Worm (Caenorhabditis elegans) whole organism, L2 larva: ENCODE measurements around the gene F58H1.6.

Experiments used
- lin-11 ChIP-seq: fragments of 150-350 bp; sonication (generic microtip); optimal IDR thresholded peaks from 2 replicates; lab custom pipeline; 2014; ENCODE audit warnings: missing biosample characterization, missing genetic modification characterization, inconsistent platforms, mixed read lengths
- mdl-1 ChIP-seq, 2 experiments: fragments of 150-350 bp in 1 of 2; sonication (generic microtip) in 1 of 2; optimal IDR thresholded peaks; 2 replicates each; lab custom pipeline; 2017; ENCODE audit warnings: missing biosample characterization in 2 of 2, missing genetic modification characterization in 2 of 2
- nhr-12 ChIP-seq: fragments of 150-350 bp; optimal IDR thresholded peaks from 2 replicates; lab custom pipeline; 2014; ENCODE audit warnings: missing biosample characterization, missing genetic modification characterization
- nhr-237 ChIP-seq: fragments of 150-350 bp; optimal IDR thresholded peaks from 2 replicates; lab custom pipeline; 2014; ENCODE audit warnings: missing biosample characterization, missing genetic modification characterization
- nhr-25 ChIP-seq: fragments of 150-350 bp; sonication (generic microtip); optimal IDR thresholded peaks from 3 replicates; lab custom pipeline; 2014; ENCODE audit warnings: missing biosample characterization, missing genetic modification characterization
- nhr-77 ChIP-seq: fragments of 150-350 bp; optimal IDR thresholded peaks from 2 replicates; lab custom pipeline; 2014; ENCODE audit warnings: missing biosample characterization, missing genetic modification characterization
- snpc-4 ChIP-seq: fragments of 150-350 bp; optimal IDR thresholded peaks from 2 replicates; lab custom pipeline; 2014; ENCODE audit warnings: missing biosample characterization, missing genetic modification characterization
- ztf-1 ChIP-seq: fragments of 200-800 bp; sonication (Bioruptor generic); conservative IDR thresholded peaks from 2 replicates; pipeline ENCODE4 v1.3.6; 2022; ENCODE audit warnings: missing genetic modification characterization, missing compliant biosample characterization

DNA sequence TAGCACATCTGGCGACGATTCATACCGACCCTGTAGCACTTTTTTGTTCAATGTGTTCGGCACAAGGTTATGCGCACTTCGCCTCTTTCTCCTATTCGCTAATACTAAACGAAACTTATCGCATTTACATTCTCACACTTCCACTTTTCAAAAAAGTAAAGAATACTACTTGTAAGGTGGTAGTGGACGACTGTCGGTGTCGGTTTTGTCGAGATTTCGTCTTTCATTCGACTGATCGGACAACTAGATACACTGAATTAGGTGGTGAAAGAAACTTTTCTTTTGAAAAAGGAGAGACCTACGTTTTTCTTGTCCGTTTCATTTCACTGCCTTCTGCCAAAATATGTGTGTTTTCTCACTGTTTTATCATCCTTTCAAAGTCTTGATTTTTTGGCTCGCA lies 44.8 kb upstream of the F58H1.6 start:
- TF ChIP-seq snpc-4 (tag; lab: Kevin White, UChicago), result no peak
- TF ChIP-seq mdl-1 (tag; optimal IDR thresholded peaks at IDR 0.05; lab: Kevin White, UChicago), result no peak
- TF ChIP-seq ztf-1 (GFP tag; lab: Robert Waterston, UW), result no peak
- TF ChIP-seq nhr-12, result no peak
- TF ChIP-seq nhr-25 (tag; lab: Kevin White, UChicago), result no peak
- no peak for TF ChIP-seq nhr-77 (tag; lab: Kevin White, UChicago)
- TF ChIP-seq nhr-237 (tag; lab: Kevin White, UChicago), result no peak
- TF ChIP-seq lin-11 (tag; lab: Kevin White, UChicago), result no peak
